Worm (Caenorhabditis elegans): ENCODE results near the gene C54G10.1.

Gene C54G10.1

DNA sequence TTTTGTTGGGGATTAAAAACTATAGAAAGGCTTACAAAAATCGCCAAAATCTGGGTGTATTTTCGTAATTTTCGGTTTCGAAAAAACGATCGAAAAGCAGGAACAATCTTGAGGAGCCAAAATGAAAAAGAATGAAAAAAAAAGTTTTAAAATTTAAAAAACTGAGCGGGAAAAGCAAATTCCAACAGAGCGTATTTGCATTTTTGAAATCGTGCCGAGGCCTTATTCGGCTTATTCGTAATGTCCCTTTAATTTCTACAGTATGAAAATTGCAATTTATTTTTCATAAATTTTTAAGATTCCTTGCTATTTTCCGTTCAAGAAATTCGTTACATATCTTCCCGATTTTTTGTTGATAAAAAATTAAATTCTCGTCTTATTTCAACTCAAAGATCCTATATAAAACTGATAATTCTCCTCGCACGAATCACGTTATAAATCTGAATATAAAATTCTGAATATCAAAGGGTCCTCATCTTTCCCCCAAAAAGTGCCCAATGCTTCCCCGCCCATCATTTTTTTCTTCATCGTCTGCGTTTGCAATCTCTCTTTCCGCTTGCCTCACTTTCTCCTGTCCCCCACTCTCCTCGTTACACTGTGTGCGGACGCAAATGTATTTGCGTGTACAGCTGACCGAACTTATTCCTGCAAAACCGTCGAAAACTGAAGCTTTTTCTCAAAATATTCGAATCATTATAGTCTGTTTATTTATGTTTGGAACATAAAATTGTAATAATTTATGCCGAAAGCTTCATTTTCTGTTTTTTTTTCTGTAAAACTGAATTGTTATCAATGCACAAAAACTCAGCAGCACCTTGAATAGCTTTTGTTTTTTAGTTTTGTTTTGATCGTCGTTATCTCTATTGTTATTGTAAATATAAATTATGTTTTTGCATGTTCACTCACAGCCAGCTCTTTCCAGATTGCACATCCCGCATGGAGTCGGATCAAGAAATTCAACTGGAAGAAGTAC is 5.2 kb downstream of the C54G10.1 start, which contains the start of the genes rfc-1 and pmp-3 (continued):
- TF ChIP-seq Y105C5A.15 (GFP tag; IDR thresholded peaks at IDR 0.05) (no peak), snpc-1.2 (GFP tag; IDR thresholded peaks at IDR 0.05) (no peak), F26F4.8 (GFP tag; conservative IDR thresholded peaks at IDR 0.05) (no peak), mes-2 (tag; optimal IDR thresholded peaks at IDR 0.05; ENCODE audit: poor library complexity, severe bottlenecking) (peak; percentile 61), lsy-2 (tag; optimal IDR thresholded peaks at IDR 0.05) (no peak)

ce11 chrV:14648825-14649224 is 7.9 kb downstream of the C54G10.1 start:
- TF ChIP-seq fkh-10 (GFP tag; optimal IDR thresholded peaks at IDR 0.05) (peak; percentile 63), nhr-41 (GFP tag; IDR thresholded peaks at IDR 0.05) (no peak)

DNA sequence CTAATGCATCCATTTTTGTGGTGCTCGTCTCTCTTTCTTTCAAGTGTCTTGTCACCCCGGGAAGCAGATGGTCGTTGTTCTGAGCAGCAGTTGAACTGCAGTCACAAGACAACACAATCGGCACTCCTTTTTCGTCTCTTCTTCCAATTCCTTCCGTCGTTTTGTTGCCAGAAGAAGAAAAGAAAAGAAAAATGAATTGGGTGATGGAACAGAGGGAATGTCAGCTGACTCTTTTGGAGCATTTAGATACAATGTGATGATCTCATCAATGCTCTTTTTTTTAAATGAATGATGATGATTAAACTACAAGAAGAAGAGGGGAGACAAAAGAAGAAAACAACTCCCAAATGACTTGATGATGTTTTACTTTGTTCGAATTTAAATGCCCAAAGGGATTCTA is 9.0 kb downstream of the C54G10.1 start:
- TF ChIP-seq F10B5.3 (tag; optimal IDR thresholded peaks at IDR 0.05) (no peak), hlh-30 (tag; optimal IDR thresholded peaks at IDR 0.05; ENCODE audit: insufficient read depth) (peak; percentile 51), ceh-20 (GFP tag; IDR thresholded peaks at IDR 0.05) (peak; percentile 62), lsy-2 (tag; optimal IDR thresholded peaks at IDR 0.05) (peak; percentile 11 to 47)

ce11 chrV:14650631-14651030 is 9.7 kb downstream of the C54G10.1 start:
- TF ChIP-seq daf-19 (GFP tag; conservative IDR thresholded peaks at IDR 0.05) (no peak), F49E8.2 (tag; optimal IDR thresholded peaks at IDR 0.05; ENCODE audit: borderline replicate concordance) (no peak), nhr-48 (tag; optimal IDR thresholded peaks at IDR 0.05) (no peak)

DNA sequence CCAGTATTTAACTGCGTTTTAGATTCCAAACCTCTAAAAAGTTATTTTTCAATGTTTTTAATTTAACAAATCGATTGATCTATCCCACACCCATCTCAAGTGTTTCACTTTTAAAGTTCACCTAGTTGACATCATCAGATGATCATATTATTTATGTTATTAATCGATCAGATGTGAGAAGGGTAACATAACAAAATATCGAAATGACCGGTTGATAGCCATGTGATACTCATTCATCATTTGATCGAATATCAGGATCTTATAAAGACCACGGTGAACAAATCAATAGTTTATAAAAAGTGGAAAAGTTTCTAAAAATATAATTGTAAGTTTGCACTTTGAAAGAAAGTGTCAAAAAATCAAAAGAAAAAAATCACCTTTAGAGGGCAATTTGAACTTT is 14.8 kb downstream of the C54G10.1 start:
- no peak for TF ChIP-seq pha-4 (GFP tag; IDR thresholded peaks at IDR 0.05)
- TF ChIP-seq pha-4 (tag; optimal IDR thresholded peaks at IDR 0.05): no peak
- no peak for TF ChIP-seq php-3 (GFP tag; IDR thresholded peaks at IDR 0.05)
- TF ChIP-seq hmg-1.1 (GFP tag; IDR thresholded peaks at IDR 0.05): no peak
- TF ChIP-seq ZK337.2 (GFP tag; IDR thresholded peaks at IDR 0.05): no peak
- TF ChIP-seq nhr-28 (tag; optimal IDR thresholded peaks at IDR 0.05): peak; percentile 20
- TF ChIP-seq saeg-2 (GFP tag; IDR thresholded peaks at IDR 0.05): no peak
- TF ChIP-seq hlh-30 (tag; optimal IDR thresholded peaks at IDR 0.05; ENCODE audit: insufficient read depth): peak; percentile 70
- TF ChIP-seq tra-1 (GFP tag; IDR thresholded peaks at IDR 0.05): no peak
- no peak for TF ChIP-seq madf-9 (GFP tag; conservative IDR thresholded peaks at IDR 0.05)
- no peak for TF ChIP-seq madf-5 (GFP tag; IDR thresholded peaks at IDR 0.05)
- no peak for TF ChIP-seq hif-1 (tag; optimal IDR thresholded peaks at IDR 0.05)

DNA sequence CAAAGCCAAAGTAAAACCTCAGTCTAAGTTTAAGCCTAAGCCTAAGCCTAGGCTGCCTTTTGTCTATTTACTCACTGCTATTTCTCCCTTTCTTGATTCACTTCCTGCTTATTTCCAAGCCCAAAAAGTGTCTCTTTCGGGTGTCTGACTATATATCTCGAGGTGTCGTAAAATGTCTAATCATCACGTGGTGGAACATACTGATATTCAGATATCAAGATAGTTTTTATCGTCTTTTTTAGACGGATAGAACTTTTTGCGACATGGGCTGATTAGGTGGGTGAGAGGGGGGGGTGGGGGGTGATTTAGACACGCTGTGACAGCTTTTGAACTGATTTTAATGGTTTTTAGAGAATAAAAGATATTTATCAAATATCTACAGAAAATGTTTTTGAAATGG is 16.1 kb downstream of the C54G10.1 start:
- TF ChIP-seq nhr-28 (tag; optimal IDR thresholded peaks at IDR 0.05): peak; percentile 5
- TF ChIP-seq nhr-41 (GFP tag; IDR thresholded peaks at IDR 0.05): no peak
- peak; percentile 62 for TF ChIP-seq hlh-30 (tag; optimal IDR thresholded peaks at IDR 0.05; ENCODE audit: insufficient read depth)
- peak in 1 of 2 experiments; percentile 36 for TF ChIP-seq mdl-1 (tag; optimal IDR thresholded peaks at IDR 0.05)
- no peak for TF ChIP-seq lin-13 (GFP tag; optimal IDR thresholded peaks at IDR 0.05)

DNA sequence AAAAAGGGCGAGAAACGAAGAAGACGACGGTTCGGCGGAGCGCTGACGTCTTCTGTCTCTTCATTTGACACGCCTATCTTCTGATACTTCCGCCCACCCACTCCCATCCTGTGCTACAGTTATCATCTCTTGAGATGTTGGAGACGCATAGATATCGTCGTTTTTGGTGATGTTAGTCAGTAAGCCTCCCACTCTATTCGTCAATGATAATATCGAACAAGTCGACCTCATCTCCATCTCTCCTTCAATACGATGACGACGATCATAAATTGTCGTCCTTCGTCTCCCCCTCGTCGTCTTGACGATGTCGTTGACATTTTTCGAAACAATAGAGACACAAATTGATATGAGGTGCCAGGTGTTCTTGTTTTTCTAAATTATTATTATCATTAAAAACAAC is 17.2 kb downstream of the C54G10.1 start, which contains the start of gene slc-25A29:
TSS of gene slc-25A29 (minus strand) at position 45 of the 400 bp plus-strand sequence.
- TF ChIP-seq lin-15B (tag; optimal IDR thresholded peaks at IDR 0.05): no peak
- peak; percentile 36 for TF ChIP-seq mxl-3 (GFP tag; optimal IDR thresholded peaks at IDR 0.05)
- TF ChIP-seq R02D3.7 (tag; optimal IDR thresholded peaks at IDR 0.05): no peak
- TF ChIP-seq ama-1 (optimal IDR thresholded peaks at IDR 0.05): no peak
- no peak for TF ChIP-seq rbr-2 (tag; optimal IDR thresholded peaks at IDR 0.05)
- TF ChIP-seq nhr-48 (tag; optimal IDR thresholded peaks at IDR 0.05): no peak
- TF ChIP-seq nhr-102 (tag; optimal IDR thresholded peaks at IDR 0.05): no peak
- TF ChIP-seq pha-4 (GFP tag; IDR thresholded peaks at IDR 0.05): no peak
- TF ChIP-seq pha-4 (tag; optimal IDR thresholded peaks at IDR 0.05): no peak
- TF ChIP-seq hlh-11 (tag; optimal IDR thresholded peaks at IDR 0.05): peak; percentile 25
- TF ChIP-seq ceh-20 (GFP tag; IDR thresholded peaks at IDR 0.05): no peak
- TF ChIP-seq Y48G9A.11 (GFP tag; IDR thresholded peaks at IDR 0.05): no peak
- no peak for TF ChIP-seq hif-1 (tag; optimal IDR thresholded peaks at IDR 0.05)
- no peak for TF ChIP-seq madf-5 (GFP tag; IDR thresholded peaks at IDR 0.05)
- TF ChIP-seq lim-7 (GFP tag; IDR thresholded peaks at IDR 0.05): no peak
- TF ChIP-seq pqm-1 (tag; optimal IDR thresholded peaks at IDR 0.05): no peak
- TF ChIP-seq F37D6.2 (tag; optimal IDR thresholded peaks at IDR 0.05): no peak
